Worm (Caenorhabditis elegans) whole organism, L3 larva: ENCODE data around the gene tag-241.

ENCODE experiments used
- R02D3.7 ChIP-seq: fragments of 150-350 bp; optimal IDR thresholded peaks from 2 replicates; lab custom pipeline; 2014; ENCODE audit warnings: missing biosample characterization, missing genetic modification characterization
- ZK546.5 ChIP-seq: sonication (generic microtip); optimal IDR thresholded peaks from 2 replicates; lab custom pipeline; 2017; ENCODE audit warnings: missing biosample characterization, missing genetic modification characterization
- aly-2 ChIP-seq: fragments of 150-350 bp; optimal IDR thresholded peaks from 2 replicates; lab custom pipeline; 2014; ENCODE audit warnings: missing biosample characterization, missing genetic modification characterization
- ceh-16 ChIP-seq: sonication (generic microtip); optimal IDR thresholded peaks from 2 replicates; lab custom pipeline; 2017; ENCODE audit warnings: missing biosample characterization, missing genetic modification characterization
- ceh-28 ChIP-seq: fragments of 150-350 bp; optimal IDR thresholded peaks from 2 replicates; lab custom pipeline; 2014; ENCODE audit warnings: missing biosample characterization, missing genetic modification reagents, missing genetic modification characterization
- ceh-82 ChIP-seq: fragments of 150-350 bp; optimal IDR thresholded peaks from 2 replicates; lab custom pipeline; 2014; ENCODE audit warnings: missing biosample characterization, missing genetic modification characterization
- elt-3 ChIP-seq, 3 experiments: fragments of 150-350 bp in 1 of 3; sonication (generic microtip) in 2 of 3; optimal IDR thresholded peaks; 2 replicates in 2 of 3; 4 replicates in 1 of 3; lab custom pipeline; 2014 to 2017; ENCODE audit warnings: missing biosample characterization in 3 of 3, missing genetic modification characterization in 3 of 3
- eor-1 ChIP-seq, 2 experiments: fragments of 150-350 bp; optimal IDR thresholded peaks; 2 replicates each; lab custom pipeline; 2014 to 2018; ENCODE audit warnings: missing biosample characterization in 2 of 2, missing genetic modification characterization in 2 of 2
- fkh-10 ChIP-seq: sonication (generic microtip); optimal IDR thresholded peaks from 2 replicates; lab custom pipeline; 2017; ENCODE audit warnings: missing biosample characterization, missing genetic modification reagents, missing genetic modification characterization
- fos-1 ChIP-seq: fragments of 150-350 bp; optimal IDR thresholded peaks from 2 replicates; lab custom pipeline; 2014; ENCODE audit warnings: missing biosample characterization, missing genetic modification characterization
- hmg-11 ChIP-seq: sonication (generic microtip); optimal IDR thresholded peaks from 2 replicates; lab custom pipeline; 2016; ENCODE audit warnings: missing genetic modification characterization, missing compliant biosample characterization
- jun-1 ChIP-seq: fragments of 150-350 bp; optimal IDR thresholded peaks from 2 replicates; lab custom pipeline; 2014; ENCODE audit warnings: missing biosample characterization, missing genetic modification reagents, missing genetic modification characterization
- lin-15B ChIP-seq: fragments of 150-350 bp; optimal IDR thresholded peaks from 2 replicates; lab custom pipeline; 2014; ENCODE audit warnings: missing biosample characterization, missing genetic modification characterization
- lsy-12 ChIP-seq: sonication (generic microtip); optimal IDR thresholded peaks from 2 replicates; lab custom pipeline; 2016; ENCODE audit warnings: mild to moderate bottlenecking, missing genetic modification characterization, missing compliant biosample characterization
- mdl-1 ChIP-seq: fragments of 150-350 bp; optimal IDR thresholded peaks from 2 replicates; lab custom pipeline; 2014; ENCODE audit warnings: missing biosample characterization, missing genetic modification characterization
- nfya-1 ChIP-seq: sonication (generic microtip); optimal IDR thresholded peaks from 2 replicates; lab custom pipeline; 2017; ENCODE audit warnings: missing genetic modification characterization, mild to moderate bottlenecking, missing compliant biosample characterization, antibody characterized with exemption, moderate library complexity; ENCODE audit not compliant: insufficient read depth
- nhr-12 ChIP-seq: fragments of 150-350 bp; optimal IDR thresholded peaks from 2 replicates; lab custom pipeline; 2014; ENCODE audit warnings: missing biosample characterization, missing genetic modification characterization
- nhr-23 ChIP-seq: fragments of 150-350 bp; optimal IDR thresholded peaks from 2 replicates; lab custom pipeline; 2014; ENCODE audit warnings: missing biosample characterization, missing genetic modification reagents, missing genetic modification characterization
- nhr-237 ChIP-seq: fragments of 150-350 bp; optimal IDR thresholded peaks from 2 replicates; lab custom pipeline; 2014; ENCODE audit warnings: missing biosample characterization, missing genetic modification characterization
- nhr-25 ChIP-seq: sonication (generic microtip); optimal IDR thresholded peaks from 2 replicates; lab custom pipeline; 2017; ENCODE audit warnings: missing biosample characterization, missing genetic modification characterization
- nhr-28 ChIP-seq: fragments of 150-350 bp; optimal IDR thresholded peaks from 2 replicates; lab custom pipeline; 2014; ENCODE audit warnings: missing biosample characterization, missing genetic modification characterization
- nhr-43 ChIP-seq: sonication (generic microtip); optimal IDR thresholded peaks from 2 replicates; lab custom pipeline; 2016; ENCODE audit warnings: mild to moderate bottlenecking, missing genetic modification characterization, missing compliant biosample characterization; ENCODE audit not compliant: poor library complexity, severe bottlenecking
- nhr-76 ChIP-seq: fragments of 150-350 bp; sonication (generic microtip); optimal IDR thresholded peaks from 5 replicates; lab custom pipeline; 2014; ENCODE audit warnings: missing biosample characterization, missing genetic modification characterization
- pha-4 ChIP-seq: fragments of 150-350 bp; optimal IDR thresholded peaks from 2 replicates; lab custom pipeline; 2014; ENCODE audit warnings: missing biosample characterization, missing genetic modification reagents, missing genetic modification characterization
- pqm-1 ChIP-seq: fragments of 150-350 bp; optimal IDR thresholded peaks from 2 replicates; lab custom pipeline; 2017; ENCODE audit warnings: missing biosample characterization, missing genetic modification characterization, inconsistent platforms
- sea-2 ChIP-seq: fragments of 150-350 bp; sonication (generic microtip); optimal IDR thresholded peaks from 4 replicates; lab custom pipeline; 2014; ENCODE audit warnings: missing biosample characterization, missing genetic modification reagents, missing genetic modification characterization
- skn-1 ChIP-seq: fragments of 150-350 bp; optimal IDR thresholded peaks from 2 replicates; lab custom pipeline; 2014; ENCODE audit warnings: missing biosample characterization, missing genetic modification characterization
- tbx-2 ChIP-seq: sonication (generic microtip); optimal IDR thresholded peaks from 2 replicates; lab custom pipeline; 2016; ENCODE audit warnings: mild to moderate bottlenecking, missing genetic modification characterization, missing compliant biosample characterization
- unc-39 ChIP-seq: sonication (generic microtip); optimal IDR thresholded peaks from 4 replicates; lab custom pipeline; 2017; ENCODE audit warnings: missing biosample characterization, missing genetic modification characterization
- ztf-11 ChIP-seq: fragments of 150-350 bp; optimal IDR thresholded peaks from 2 replicates; lab custom pipeline; 2014; ENCODE audit warnings: missing biosample characterization, missing genetic modification characterization

Gene tag-241

ce11 chrX:11878109-11878508 lies 54.3 kb downstream of the tag-241 start, which contains the start of gene Y62H9A.2:
Gene Y62H9A.2 (minus strand): TSS chrX:11878209.
- TF ChIP-seq nhr-76 (no peak), nfya-1 (tag; lab: Kevin White, UChicago) (no peak), nhr-25 (no peak), R02D3.7 (no peak), eor-1 (tag; optimal IDR thresholded peaks at IDR 0.05; lab: Kevin White, UChicago) (no peak), ZK546.5 (tag; lab: Kevin White, UChicago) (no peak), aly-2 (no peak), nhr-28 (no peak), lsy-12 (no peak), ceh-28 (tag; lab: Kevin White, UChicago) (no peak), fkh-10 (no peak), fos-1 (tag; lab: Kevin White, UChicago) (no peak), skn-1 (tag; lab: Kevin White, UChicago) (no peak), sea-2 (no peak), unc-39 (tag; lab: Kevin White, UChicago) (no peak), nhr-12 (tag; lab: Kevin White, UChicago) (no peak), pha-4 (no peak), ceh-16 (tag; lab: Kevin White, UChicago) (no peak)
- TF ChIP-seq, all 47 proteins: peak for 0

DNA sequence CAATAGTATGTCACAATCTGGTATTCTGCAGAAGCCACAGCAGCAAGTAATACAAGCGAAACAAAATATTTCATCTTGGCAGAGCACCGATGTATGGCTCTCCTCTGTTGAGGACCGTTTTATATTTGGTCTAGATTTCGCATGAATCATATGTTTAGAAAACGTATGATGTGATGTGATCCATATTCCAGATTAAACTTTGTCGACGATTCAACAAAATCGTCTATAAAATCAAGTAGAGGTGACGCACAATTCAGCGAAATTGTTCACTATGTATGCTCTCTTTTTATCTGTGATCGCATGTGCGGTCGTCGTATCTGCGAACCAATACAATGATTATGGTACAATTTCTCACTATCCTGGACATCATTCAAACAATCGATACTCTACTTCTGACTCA lies 56.1 kb downstream of the tag-241 start, which contains the start of the genes Y62H9A.3 and Y62H9A.4:
Y62H9A.3 (minus strand) TSS at position 101 of the 400 bp plus-strand sequence.
Y62H9A.4 (plus strand) TSS at position 256 of the 400 bp plus-strand sequence.
- TF ChIP-seq jun-1 (no peak), nhr-76 (no peak), aly-2 (no peak), ceh-16 (tag; lab: Kevin White, UChicago) (no peak), nhr-23 (tag; lab: Kevin White, UChicago) (no peak), pqm-1 (tag; lab: Kevin White, UChicago) (no peak), tbx-2 (no peak), eor-1 (tag; optimal IDR thresholded peaks at IDR 0.05; lab: Kevin White, UChicago) (no peak), hmg-11 (tag; lab: Kevin White, UChicago) (no peak), nhr-43 (tag; lab: Kevin White, UChicago) (no peak), unc-39 (tag; lab: Kevin White, UChicago) (no peak), ceh-82 (tag; lab: Kevin White, UChicago) (no peak), elt-3 (tag; optimal IDR thresholded peaks at IDR 0.05; lab: Kevin White, UChicago) (no peak), mdl-1 (no peak)

DNA sequence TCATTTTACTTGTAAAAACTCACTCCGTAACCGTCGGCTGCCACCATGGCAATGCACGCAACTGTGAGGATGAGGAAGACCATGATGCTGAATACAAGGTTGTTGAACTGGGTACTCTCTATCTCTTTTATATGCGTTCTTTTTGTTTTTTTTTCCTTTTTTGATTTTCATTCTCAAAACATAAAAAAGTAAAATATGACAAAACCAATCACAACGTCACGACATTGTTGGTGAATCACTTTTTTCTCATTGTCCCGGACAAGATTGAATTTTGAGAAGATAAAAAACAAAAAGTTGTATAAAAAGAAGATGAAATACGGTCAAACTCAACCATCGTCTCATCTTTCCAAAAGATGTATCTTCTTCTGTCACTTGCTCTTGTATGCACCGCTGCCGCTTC lies 59.0 kb downstream of the tag-241 start, which contains the start of the genes Y62H9A.5 and ule-5:
Y62H9A.5 (minus strand) TSS at position 101 of the 400 bp plus-strand sequence.
ule-5 (plus strand) TSS at position 328 of the 400 bp plus-strand sequence.
- TF ChIP-seq nhr-76 = no peak
- TF ChIP-seq ZK546.5 (tag; lab: Kevin White, UChicago) = no peak
- TF ChIP-seq nfya-1 (tag; lab: Kevin White, UChicago) = no peak
- no peak for TF ChIP-seq lin-15B (tag; lab: Kevin White, UChicago)

DNA sequence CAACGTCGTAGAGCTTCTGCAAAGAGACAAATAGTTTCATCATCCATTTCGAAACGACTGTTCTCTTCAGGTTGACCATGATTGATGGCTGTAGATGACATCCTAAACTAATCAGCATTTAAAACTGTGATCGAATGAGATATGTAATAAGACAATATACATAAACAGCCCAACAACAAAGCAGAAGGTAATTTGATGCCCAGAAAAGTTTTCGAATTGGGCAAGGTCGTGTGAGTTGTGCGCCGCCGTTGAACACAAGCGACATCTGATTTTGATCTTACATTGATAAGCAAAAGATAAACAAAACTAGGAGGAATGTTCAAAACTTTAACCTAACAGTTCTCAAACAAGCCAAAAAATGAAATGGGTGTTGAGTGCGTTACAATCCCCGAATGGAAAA lies 61.8 kb downstream of the tag-241 start, which contains the start of gene Y62H9A.7:
Y62H9A.7 (minus strand) TSS at position 101 of the 400 bp plus-strand sequence.
- TF ChIP-seq nhr-237 (tag; lab: Kevin White, UChicago) (no peak), ceh-16 (tag; lab: Kevin White, UChicago) (no peak), pha-4 (no peak), ztf-11 (tag; lab: Kevin White, UChicago) (no peak), tbx-2 (no peak)
